Worm (Caenorhabditis elegans) whole organism, L2 larva: ENCODE data around the gene C10A4.7.

Source experiments
- C34F6.9 ChIP-seq: fragments of 150-350 bp; optimal IDR thresholded peaks from 2 replicates; lab custom pipeline; 2014; ENCODE audit warnings: missing biosample characterization, missing genetic modification characterization
- R02D3.7 ChIP-seq: fragments of 150-350 bp; optimal IDR thresholded peaks from 2 replicates; lab custom pipeline; 2014; ENCODE audit warnings: missing biosample characterization, missing genetic modification characterization
- Y55F3AM.14 ChIP-seq: fragments of 200-800 bp; sonication (Bioruptor generic); optimal IDR thresholded peaks from 2 replicates; lab custom pipeline; 2018; ENCODE audit warnings: mild to moderate bottlenecking, missing genetic modification characterization, missing compliant biosample characterization
- ZK546.5 ChIP-seq: sonication (generic microtip); optimal IDR thresholded peaks from 2 replicates; lab custom pipeline; 2017; ENCODE audit warnings: missing biosample characterization, missing genetic modification characterization
- aly-2 ChIP-seq: fragments of 150-350 bp; optimal IDR thresholded peaks from 2 replicates; lab custom pipeline; 2014; ENCODE audit warnings: missing biosample characterization, missing genetic modification characterization
- ama-1 ChIP-seq: fragments of 150-350 bp; optimal IDR thresholded peaks from 2 replicates; lab custom pipeline; 2018; ENCODE audit warnings: inconsistent platforms
- blmp-1 ChIP-seq: sonication (generic microtip); optimal IDR thresholded peaks from 2 replicates; lab custom pipeline; 2017; ENCODE audit warnings: missing genetic modification characterization, mild to moderate bottlenecking, missing compliant biosample characterization, antibody characterized with exemption, moderate library complexity; ENCODE audit not compliant: insufficient read depth
- ceh-16 ChIP-seq: fragments of 150-350 bp; optimal IDR thresholded peaks from 2 replicates; lab custom pipeline; 2014; ENCODE audit warnings: missing biosample characterization, missing genetic modification characterization
- ceh-82 ChIP-seq: fragments of 150-350 bp; optimal IDR thresholded peaks from 2 replicates; lab custom pipeline; 2014; ENCODE audit warnings: missing biosample characterization, missing genetic modification characterization
- crh-2 ChIP-seq: sonication (generic microtip); optimal IDR thresholded peaks from 2 replicates; lab custom pipeline; 2017; ENCODE audit warnings: missing biosample characterization, missing genetic modification characterization
- elt-1 ChIP-seq: fragments of 150-350 bp; optimal IDR thresholded peaks from 2 replicates; lab custom pipeline; 2014; ENCODE audit warnings: missing biosample characterization, missing genetic modification characterization
- elt-3 ChIP-seq: sonication (generic microtip); optimal IDR thresholded peaks from 2 replicates; lab custom pipeline; 2017; ENCODE audit warnings: missing biosample characterization, missing genetic modification characterization
- fos-1 ChIP-seq: fragments of 150-350 bp; optimal IDR thresholded peaks from 2 replicates; lab custom pipeline; 2014; ENCODE audit warnings: missing biosample characterization, missing genetic modification characterization
- gmeb-1 ChIP-seq: fragments of 150-350 bp; optimal IDR thresholded peaks from 2 replicates; lab custom pipeline; 2014; ENCODE audit warnings: missing biosample characterization, missing genetic modification characterization
- lin-11 ChIP-seq: fragments of 150-350 bp; sonication (generic microtip); optimal IDR thresholded peaks from 2 replicates; lab custom pipeline; 2014; ENCODE audit warnings: missing biosample characterization, missing genetic modification characterization, inconsistent platforms, mixed read lengths
- lin-39 ChIP-seq: fragments of 150-350 bp; optimal IDR thresholded peaks from 2 replicates; lab custom pipeline; 2014; ENCODE audit warnings: missing biosample characterization, missing genetic modification reagents, missing genetic modification characterization
- lsy-2 ChIP-seq, 2 experiments: fragments of 150-350 bp in 1 of 2; sonication (generic microtip) in 1 of 2; optimal IDR thresholded peaks; 2 replicates each; lab custom pipeline; 2014 to 2017; ENCODE audit warnings: missing biosample characterization in 2 of 2, missing genetic modification characterization in 2 of 2
- mab-5 ChIP-seq: fragments of 150-350 bp; optimal IDR thresholded peaks from 2 replicates; lab custom pipeline; 2014; ENCODE audit warnings: missing biosample characterization, missing genetic modification characterization
- mdl-1 ChIP-seq, 2 experiments: fragments of 150-350 bp in 1 of 2; sonication (generic microtip) in 1 of 2; optimal IDR thresholded peaks; 2 replicates each; lab custom pipeline; 2017; ENCODE audit warnings: missing biosample characterization in 2 of 2, missing genetic modification characterization in 2 of 2
- nhr-10 ChIP-seq: sonication (generic microtip); optimal IDR thresholded peaks from 2 replicates; lab custom pipeline; 2017; ENCODE audit warnings: missing biosample characterization, missing genetic modification characterization
- nhr-11 ChIP-seq: fragments of 150-350 bp; optimal IDR thresholded peaks from 2 replicates; lab custom pipeline; 2014; ENCODE audit warnings: missing biosample characterization, missing genetic modification characterization
- nhr-129 ChIP-seq: fragments of 150-350 bp; optimal IDR thresholded peaks from 2 replicates; lab custom pipeline; 2014; ENCODE audit warnings: missing biosample characterization, missing genetic modification characterization
- nhr-21 ChIP-seq: fragments of 150-350 bp; optimal IDR thresholded peaks from 2 replicates; lab custom pipeline; 2014; ENCODE audit warnings: missing biosample characterization, missing genetic modification characterization
- nhr-237 ChIP-seq: fragments of 150-350 bp; optimal IDR thresholded peaks from 2 replicates; lab custom pipeline; 2014; ENCODE audit warnings: missing biosample characterization, missing genetic modification characterization
- nhr-25 ChIP-seq: fragments of 150-350 bp; sonication (generic microtip); optimal IDR thresholded peaks from 3 replicates; lab custom pipeline; 2014; ENCODE audit warnings: missing biosample characterization, missing genetic modification characterization
- nhr-6 ChIP-seq: fragments of 150-350 bp; optimal IDR thresholded peaks from 2 replicates; lab custom pipeline; 2014; ENCODE audit warnings: missing biosample characterization, missing genetic modification characterization
- nhr-77 ChIP-seq: fragments of 150-350 bp; optimal IDR thresholded peaks from 2 replicates; lab custom pipeline; 2014; ENCODE audit warnings: missing biosample characterization, missing genetic modification characterization
- skn-1 ChIP-seq: sonication (generic microtip); optimal IDR thresholded peaks from 2 replicates; lab custom pipeline; 2017; ENCODE audit warnings: missing biosample characterization, missing genetic modification characterization
- sma-3 ChIP-seq: sonication (generic microtip); optimal IDR thresholded peaks from 2 replicates; lab custom pipeline; 2016; ENCODE audit warnings: missing genetic modification reagents, missing genetic modification characterization, missing compliant biosample characterization
- sma-9 ChIP-seq, 2 experiments: fragments of 150-350 bp in 1 of 2; sonication (generic microtip) in 1 of 2; optimal IDR thresholded peaks; 2 replicates each; lab custom pipeline; 2014 to 2016; ENCODE audit warnings: missing genetic modification characterization in 2 of 2, mild to moderate bottlenecking in 1 of 2, missing biosample characterization in 1 of 2, missing compliant biosample characterization in 1 of 2, missing genetic modification reagents in 1 of 2, moderate library complexity in 1 of 2
- snpc-4 ChIP-seq: fragments of 150-350 bp; optimal IDR thresholded peaks from 2 replicates; lab custom pipeline; 2014; ENCODE audit warnings: missing biosample characterization, missing genetic modification characterization
- unc-39 ChIP-seq: fragments of 150-350 bp; optimal IDR thresholded peaks from 2 replicates; lab custom pipeline; 2014; ENCODE audit warnings: missing biosample characterization, missing genetic modification characterization
- unc-62 ChIP-seq: fragments of 150-350 bp; optimal IDR thresholded peaks from 2 replicates; lab custom pipeline; 2014; ENCODE audit warnings: missing biosample characterization, missing genetic modification reagents, missing genetic modification characterization
- zag-1 ChIP-seq: fragments of 150-350 bp; optimal IDR thresholded peaks from 2 replicates; lab custom pipeline; 2014; ENCODE audit warnings: missing biosample characterization, missing genetic modification characterization
- ztf-1 ChIP-seq: fragments of 200-800 bp; sonication (Bioruptor generic); conservative IDR thresholded peaks from 2 replicates; pipeline ENCODE4 v1.3.6; 2022; ENCODE audit warnings: missing genetic modification characterization, missing compliant biosample characterization
- ztf-11 ChIP-seq: sonication (generic microtip); optimal IDR thresholded peaks from 2 replicates; lab custom pipeline; 2017; ENCODE audit warnings: missing biosample characterization, missing genetic modification characterization
- ztf-4 ChIP-seq: fragments of 150-350 bp; optimal IDR thresholded peaks from 2 replicates; lab custom pipeline; 2014; ENCODE audit warnings: missing biosample characterization, missing genetic modification characterization

Gene C10A4.7

ce11 chrX:7431165-7431564, 15.8 kb upstream of the C10A4.7 start, which contains the start of gene clc-2:
Gene clc-2 (plus strand): TSS chrX:7431465.
- TF ChIP-seq ztf-11 (tag; lab: Kevin White, UChicago) = no peak
- no peak for TF ChIP-seq nhr-237
- TF ChIP-seq aly-2 (tag; lab: Kevin White, UChicago) = no peak
- TF ChIP-seq ztf-4 (tag; lab: Kevin White, UChicago) = no peak
- TF ChIP-seq elt-1 = no peak
- TF ChIP-seq ZK546.5 = no peak
- no peak for TF ChIP-seq unc-39
- TF ChIP-seq sma-9 (GFP tag; optimal IDR thresholded peaks at IDR 0.05; lab: Kevin White, UChicago) = no peak
- no peak for TF ChIP-seq sma-9 (tag; optimal IDR thresholded peaks at IDR 0.05; lab: Kevin White, UChicago)
- TF ChIP-seq nhr-129 (tag; lab: Kevin White, UChicago) = no peak
- no peak for TF ChIP-seq ceh-16 (tag; lab: Kevin White, UChicago)
- no peak for TF ChIP-seq lin-39 (tag; lab: Kevin White, UChicago)
- TF ChIP-seq unc-62 (GFP tag; lab: Kevin White, UChicago) = no peak
- no peak for TF ChIP-seq gmeb-1 (tag; lab: Kevin White, UChicago)

- TF ChIP-seq ceh-16 (tag; lab: Kevin White, UChicago) = peak; percentile 35
- peak; percentile 32 for TF ChIP-seq nhr-21 (tag; lab: Kevin White, UChicago)
- peak; percentile 12 for TF ChIP-seq fos-1 (tag; lab: Kevin White, UChicago)
- TF ChIP-seq ceh-82 (tag; lab: Kevin White, UChicago) = no peak
- no peak for TF ChIP-seq skn-1
- TF ChIP-seq nhr-25 = peak; percentile 68
- TF ChIP-seq sma-3 (GFP tag; lab: Kevin White, UChicago) = peak; percentile 52
- TF ChIP-seq nhr-11 = no peak
- peak; percentile 63 for TF ChIP-seq blmp-1 (tag; lab: Kevin White, UChicago)
- TF ChIP-seq unc-39 = no peak
- TF ChIP-seq nhr-129 (tag; lab: Kevin White, UChicago) = no peak
- no peak for TF ChIP-seq Y55F3AM.14 (GFP tag; lab: Kevin White, UChicago)
- TF ChIP-seq ama-1 (lab: Kevin White, UChicago) = no peak
- TF ChIP-seq elt-3 (tag; lab: Kevin White, UChicago) = no peak
- no peak for TF ChIP-seq snpc-4
- TF ChIP-seq, all 48 proteins: peak for 6
Measured at ce11 chrX:7430483-7430882, 15.2 kb upstream of the C10A4.7 start.

ce11 chrX:7424813-7425212, 9.5 kb upstream of the C10A4.7 start, which contains the start of gene mnm-2:
Gene mnm-2 (minus strand): TSS chrX:7424913.
- no peak for TF ChIP-seq zag-1 (tag; lab: Kevin White, UChicago)
- TF ChIP-seq lin-39 (tag; lab: Kevin White, UChicago) = no peak
- no peak for TF ChIP-seq ztf-1 (GFP tag; lab: Robert Waterston, UW)
- no peak for TF ChIP-seq crh-2
- TF ChIP-seq mdl-1 (tag; optimal IDR thresholded peaks at IDR 0.05; lab: Kevin White, UChicago) = no peak
- TF ChIP-seq ceh-82 (tag; lab: Kevin White, UChicago) = no peak
- no peak for TF ChIP-seq elt-1
- TF ChIP-seq nhr-10 = no peak
- TF ChIP-seq ZK546.5 = no peak

ce11 chrX:7420571-7420970, 5.3 kb upstream of the C10A4.7 start, which contains the start of gene C10A4.9:
Gene C10A4.9 (plus strand): TSS chrX:7420871.
- TF ChIP-seq nhr-21 (tag; lab: Kevin White, UChicago) (no peak), lsy-2 (tag; optimal IDR thresholded peaks at IDR 0.05; lab: Kevin White, UChicago) (no peak), nhr-6 (tag; lab: Kevin White, UChicago) (no peak), fos-1 (tag; lab: Kevin White, UChicago) (no peak)

ce11 chrX:7416082-7416481, 762 bp upstream of the C10A4.7 start, which contains the start of gene C10A4.1:
Gene C10A4.1 (plus strand): TSS chrX:7416382.
- TF ChIP-seq C34F6.9 (no peak), lin-39 (tag; lab: Kevin White, UChicago) (no peak), lin-11 (no peak), elt-1 (no peak), unc-39 (no peak), blmp-1 (tag; lab: Kevin White, UChicago) (no peak), R02D3.7 (tag; lab: Kevin White, UChicago) (no peak), mab-5 (tag; lab: Kevin White, UChicago) (no peak), nhr-77 (tag; lab: Kevin White, UChicago) (no peak)
